Fruit fly (Drosophila melanogaster): Measurements from ENCODE around the gene qin.
A peak's percentile ranks its signal among the peaks of the same experiment; 100 is the strongest.

qin gene

dm6 chr3R:18621230-18621629 lies 30.4 kb downstream of the qin start, which contains the start of gene CG14304 (continued):
- TF ChIP-seq Scr (GFP tag; IDR thresholded peaks at IDR 0.05; ENCODE audit: partially characterized antibody) (no peak), CG18262 (tag; optimal IDR thresholded peaks at IDR 0.05) (no peak), chinmo (GFP tag; IDR thresholded peaks at IDR 0.05; ENCODE audit: partially characterized antibody) (peak; percentile 70; the same call in 1 of the 4 replicates), trem (tag; optimal IDR thresholded peaks at IDR 0.05) (no peak), CG12219 (GFP tag; optimal IDR thresholded peaks at IDR 0.05) (no peak), CG7963 (GFP tag; IDR thresholded peaks at IDR 0.05; ENCODE audit: partially characterized antibody) (no peak), CG11695 (GFP tag; IDR thresholded peaks at IDR 0.05) (no peak), slbo (GFP tag; IDR thresholded peaks at IDR 0.05) (no peak), CG1602 (GFP tag; optimal IDR thresholded peaks at IDR 0.05) (no peak), CG14965 (GFP tag; optimal IDR thresholded peaks at IDR 0.05; ENCODE audit: borderline replicate concordance) (no peak), MESR4 (GFP tag; optimal IDR thresholded peaks at IDR 0.05) (no peak), ssp (GFP tag; IDR thresholded peaks at IDR 0.05) (no peak), chn (GFP tag; optimal IDR thresholded peaks at IDR 0.05) (no peak), h (optimal IDR thresholded peaks at IDR 0.05) (no peak), CG16779 (GFP tag; IDR thresholded peaks at IDR 0.05) (no peak), Dek (tag; optimal IDR thresholded peaks at IDR 0.05) (no peak), CG7556 (GFP tag; optimal IDR thresholded peaks at IDR 0.05) (no peak), jigr1 (GFP tag; IDR thresholded peaks at IDR 0.05) (no peak), bcd (GFP tag; optimal IDR thresholded peaks at IDR 0.05) (no peak), CG13424 (tag; optimal IDR thresholded peaks at IDR 0.05) (no peak), Neu2 (GFP tag; optimal IDR thresholded peaks at IDR 0.05; ENCODE audit: borderline replicate concordance) (no peak), CG34376 (GFP tag; optimal IDR thresholded peaks at IDR 0.05) (no peak), tap (tag; optimal IDR thresholded peaks at IDR 0.05) (no peak), Hr51 (GFP tag; optimal IDR thresholded peaks at IDR 0.05) (no peak), knrl (GFP tag; IDR thresholded peaks at IDR 0.05; ENCODE audit: partially characterized antibody) (0 out of 3 replicates have a peak, but pooled peaks have one; percentile 12), CG2116 (GFP tag; optimal IDR thresholded peaks at IDR 0.05) (no peak), CG7987 (GFP tag; optimal IDR thresholded peaks at IDR 0.05) (no peak), jing (GFP tag; optimal IDR thresholded peaks at IDR 0.05) (no peak), Myb (GFP tag; optimal IDR thresholded peaks at IDR 0.05) (no peak), D (optimal IDR thresholded peaks at IDR 0.05) (no peak), D (GFP tag; optimal IDR thresholded peaks at IDR 0.05) (no peak), CG13123 (GFP tag; optimal IDR thresholded peaks at IDR 0.05) (no peak), Adf1 (GFP tag; IDR thresholded peaks at IDR 0.05) (peak; percentile 18; the same call in 1 of the 2 replicates), Dbx (GFP tag; IDR thresholded peaks at IDR 0.05) (no peak), CG32532 (GFP tag; IDR thresholded peaks at IDR 0.05) (no peak), schlank (tag; optimal IDR thresholded peaks at IDR 0.05) (no peak), lov (optimal IDR thresholded peaks at IDR 0.05) (no peak), lov (GFP tag; IDR thresholded peaks at IDR 0.05) (no peak), Tbp (GFP tag; optimal IDR thresholded peaks at IDR 0.05) (no peak), Dfd (GFP tag; optimal IDR thresholded peaks at IDR 0.05) (peak in 1 of 2 experiments; percentile 39), cas (GFP tag; IDR thresholded peaks at IDR 0.05) (no peak), CG12769 (tag; optimal IDR thresholded peaks at IDR 0.05) (no peak), ase (GFP tag; IDR thresholded peaks at IDR 0.05) (no peak), ci (GFP tag; IDR thresholded peaks at IDR 0.05) (no peak), phol (tag; optimal IDR thresholded peaks at IDR 0.05) (no peak), Chrac-16 (GFP tag; optimal IDR thresholded peaks at IDR 0.05) (no peak), sisA (GFP tag; IDR thresholded peaks at IDR 0.05) (no peak), MBD-R2 (GFP tag; IDR thresholded peaks at IDR 0.05) (no peak), CG10543 (GFP tag; optimal IDR thresholded peaks at IDR 0.05) (no peak)

All from whole organism, embryonic.